Worm (Caenorhabditis elegans): ENCODE measurements around the gene C17C3.1.

- TF ChIP-seq efl-1 (GFP tag; optimal IDR thresholded peaks at IDR 0.05) = no peak
- no peak for TF ChIP-seq mel-28 (tag; optimal IDR thresholded peaks at IDR 0.05; ENCODE audit: borderline replicate concordance)
- no peak for TF ChIP-seq snpc-3.4 (tag; optimal IDR thresholded peaks at IDR 0.05)
- no peak for TF ChIP-seq him-1 (tag; optimal IDR thresholded peaks at IDR 0.05)
- no peak for TF ChIP-seq egl-18 (GFP tag; IDR thresholded peaks at IDR 0.05)
- TF ChIP-seq cebp-2 (GFP tag; IDR thresholded peaks at IDR 0.05) = no peak
- TF ChIP-seq F22D6.2 (tag; optimal IDR thresholded peaks at IDR 0.05) = no peak
- TF ChIP-seq let-607 (tag; optimal IDR thresholded peaks at IDR 0.05) = no peak
- no peak for TF ChIP-seq unc-62 (GFP tag; optimal IDR thresholded peaks at IDR 0.05)
- TF ChIP-seq aptf-2 (GFP tag; conservative IDR thresholded peaks at IDR 0.05) = no peak
Measured at ce11 chrII:5556431-5556830, 13.9 kb upstream of the C17C3.1 start, which contains the start of gene ins-11.
